Fruit fly (Drosophila melanogaster) whole organism, embryonic: Measurements from ENCODE around the gene Tbcd.

ENCODE experiments used
- CG10209 ChIP-seq: fragments of 200-800 bp; sonication (Bioruptor generic); optimal IDR thresholded peaks from 3 replicates; lab custom pipeline; 2017; ENCODE audit warnings: missing biosample characterization, mild to moderate bottlenecking, missing genetic modification characterization, missing genetic modification reagents
- CG10565 ChIP-seq: fragments of 200-800 bp; sonication (Bioruptor generic); optimal IDR thresholded peaks from 3 replicates; lab custom pipeline; 2016; ENCODE audit warnings: missing biosample characterization, mild to moderate bottlenecking, missing genetic modification characterization
- CG13424 ChIP-seq: fragments of 200-800 bp; sonication (Bioruptor generic); optimal IDR thresholded peaks from 2 replicates; lab custom pipeline; 2019; ENCODE audit warnings: missing biosample characterization, mild to moderate bottlenecking, missing genetic modification characterization, moderate library complexity
- CG17612 ChIP-seq: fragments of 200-800 bp; sonication (Bioruptor generic); IDR thresholded peaks from 2 replicates; pipeline ENCODE4 v1.3.6; 2022; ENCODE audit warnings: missing biosample characterization, missing genetic modification characterization
- CG6791 ChIP-seq: fragments of 200-800 bp; sonication (Bioruptor generic); IDR thresholded peaks from 3 replicates; pipeline ENCODE4 v1.3.6; 2022; ENCODE audit warnings: missing biosample characterization, missing genetic modification characterization; ENCODE audit not compliant: partially characterized antibody
- Lhr ChIP-seq: fragments of 200-800 bp; sonication (Bioruptor generic); optimal IDR thresholded peaks from 3 replicates; lab custom pipeline; 2017; ENCODE audit warnings: mild to moderate bottlenecking, missing biosample characterization, missing genetic modification reagents, missing genetic modification characterization
- Mad ChIP-seq: fragments of 200-800 bp; sonication (Bioruptor generic); optimal IDR thresholded peaks from 2 replicates; lab custom pipeline; 2016; ENCODE audit warnings: missing biosample characterization, missing genetic modification characterization
- Neu2 ChIP-seq: fragments of 200-800 bp; sonication (Bioruptor generic); optimal IDR thresholded peaks from 3 replicates; lab custom pipeline; 2016; ENCODE audit warnings: missing biosample characterization, missing genetic modification characterization, borderline replicate concordance
- dpn ChIP-seq, 2 experiments: fragments of 200-800 bp; sonication (Bioruptor generic); optimal IDR thresholded peaks; 3 replicates each; lab custom pipeline; 2016; ENCODE audit warnings: missing biosample characterization in 2 of 2, missing genetic modification characterization in 2 of 2
- kay ChIP-seq: fragments of 200-800 bp; sonication (Bioruptor generic); optimal IDR thresholded peaks from 2 replicates; lab custom pipeline; 2016; ENCODE audit warnings: missing biosample characterization, missing genetic modification characterization
- knrl ChIP-seq: fragments of 200-800 bp; sonication (Bioruptor generic); IDR thresholded peaks from 3 replicates; pipeline ENCODE4 v1.3.6; 2022; ENCODE audit warnings: missing biosample characterization, missing genetic modification characterization; ENCODE audit not compliant: partially characterized antibody
- lmd ChIP-seq: fragments of 200-800 bp; sonication (Bioruptor generic); IDR thresholded peaks from 2 replicates; pipeline ENCODE4 v1.3.6; 2022; ENCODE audit warnings: missing biosample characterization, missing genetic modification characterization

Tbcd gene

dm6 chr2L:2201107-2201561, 53.8 kb downstream of the Tbcd start (continued):
- TF ChIP-seq CG10209 (peak; percentile 84), Lhr (GFP tag; lab: Kevin White, UChicago) (peak; percentile 86), CG10565 (GFP tag; lab: Kevin White, UChicago) (peak; percentile 44), CG6791 (no peak), CG17612 (GFP tag; lab: Robert Waterston, UW) (no peak), kay (GFP tag; lab: Kevin White, UChicago) (peak; percentile 34), CG13424 (peak; percentile 87), lmd (GFP tag; lab: Robert Waterston, UW) (peak; percentile 68; the same call in 1 of the 2 replicates), dpn (GFP tag; optimal IDR thresholded peaks at IDR 0.05; lab: Kevin White, UChicago) (peak; percentile 38 to 78), Mad (peak; percentile 42), Neu2 (GFP tag; lab: Kevin White, UChicago) (no peak), knrl (GFP tag; lab: Robert Waterston, UW) (0 out of 3 replicates have a peak, but pooled peaks have one; percentile 12)
- TF ChIP-seq, all 482 proteins: peak for 328
